Fruit fly (Drosophila melanogaster): ENCODE measurements around the gene CG13771.
A peak's percentile ranks its signal among the peaks of the same experiment; 100 is the strongest.

The CG13771 gene

dm6 chr2L:6683992-6684882, 20.8 kb upstream of the CG13771 start, which contains the start of gene Nhe3 (continued):
- TF ChIP-seq az2 (GFP tag; optimal IDR thresholded peaks at IDR 0.05) (peak; percentile 82), insv (GFP tag; optimal IDR thresholded peaks at IDR 0.05) (peak in 1 of 2 experiments; percentile 29), CG2116 (GFP tag; optimal IDR thresholded peaks at IDR 0.05) (peak; percentile 76), toy (GFP tag; IDR thresholded peaks at IDR 0.05) (peak; percentile 67; the same call in 1 of the 2 replicates), tap (tag; optimal IDR thresholded peaks at IDR 0.05) (no peak), psq (GFP tag; optimal IDR thresholded peaks at IDR 0.05) (peak; percentile 39), da (GFP tag; optimal IDR thresholded peaks at IDR 0.05) (no peak), bcd (GFP tag; optimal IDR thresholded peaks at IDR 0.05) (peak; percentile 79), CG14860 (GFP tag; IDR thresholded peaks at IDR 0.05; ENCODE audit: partially characterized antibody) (peak; percentile 52; the same call in 2 of the 3 replicates), CG6791 (GFP tag; IDR thresholded peaks at IDR 0.05; ENCODE audit: partially characterized antibody) (peak; percentile 65; the same call in 2 of the 3 replicates), CG9817 (tag; optimal IDR thresholded peaks at IDR 0.05) (peak; percentile 80), Optix (GFP tag; IDR thresholded peaks at IDR 0.05) (peak; percentile 56; the same call in 1 of the 3 replicates), al (GFP tag; IDR thresholded peaks at IDR 0.05) (peak; percentile 82), CG11247 (GFP tag; IDR thresholded peaks at IDR 0.05) (peak; percentile 80), hkb (optimal IDR thresholded peaks at IDR 0.05) (peak; percentile 34), hkb (GFP tag; IDR thresholded peaks at IDR 0.05) (peak; percentile 82), CG10654 (GFP tag; optimal IDR thresholded peaks at IDR 0.05) (peak; percentile 81), sd (tag; optimal IDR thresholded peaks at IDR 0.05) (peak; percentile 77), disco-r (GFP tag; optimal IDR thresholded peaks at IDR 0.05) (peak; percentile 63), E2f1 (GFP tag; IDR thresholded peaks at IDR 0.05) (peak; percentile 71), bbx (GFP tag; IDR thresholded peaks at IDR 0.05; ENCODE audit: partially characterized antibody) (peak; percentile 51; the same call in 1 of the 2 replicates), shn (GFP tag; optimal IDR thresholded peaks at IDR 0.05) (peak; percentile 78), BtbVII (GFP tag; optimal IDR thresholded peaks at IDR 0.05) (peak; percentile 48), CG6854 (GFP tag; optimal IDR thresholded peaks at IDR 0.05) (peak; percentile 30), grau (tag; optimal IDR thresholded peaks at IDR 0.05) (peak; percentile 78), Eip74EF (GFP tag; optimal IDR thresholded peaks at IDR 0.05) (peak in 1 of 2 experiments; percentile 49), Nf-YB (GFP tag; optimal IDR thresholded peaks at IDR 0.05) (peak; percentile 34), pum (GFP tag; optimal IDR thresholded peaks at IDR 0.05) (peak; percentile 78), eve (GFP tag; optimal IDR thresholded peaks at IDR 0.05) (no peak), gem (tag; optimal IDR thresholded peaks at IDR 0.05) (peak; percentile 87), CG11695 (GFP tag; IDR thresholded peaks at IDR 0.05) (peak; percentile 62; the same call in 1 of the 3 replicates), CG11398 (GFP tag; optimal IDR thresholded peaks at IDR 0.05) (peak; percentile 28), CG8281 (tag; optimal IDR thresholded peaks at IDR 0.05) (peak; percentile 38), Fer1 (GFP tag; optimal IDR thresholded peaks at IDR 0.05) (peak; percentile 78), danr (GFP tag; IDR thresholded peaks at IDR 0.05) (peak; percentile 46; the same call in 1 of the 2 replicates), zen (tag; optimal IDR thresholded peaks at IDR 0.05) (peak; percentile 68), CG14014 (GFP tag; IDR thresholded peaks at IDR 0.05) (peak; percentile 84), CG9932 (GFP tag; IDR thresholded peaks at IDR 0.05) (peak; percentile 93), hbn (GFP tag; IDR thresholded peaks at IDR 0.05; ENCODE audit: partially characterized antibody) (no peak; the same call in 1 of the 2 replicates), CG7271 (tag; optimal IDR thresholded peaks at IDR 0.05) (peak; percentile 28), sens (GFP tag) (peak; percentile 97), trh (GFP tag; optimal IDR thresholded peaks at IDR 0.05) (peak; percentile 71), usp (GFP tag; optimal IDR thresholded peaks at IDR 0.05) (no peak), Atf-2 (GFP tag; optimal IDR thresholded peaks at IDR 0.05) (peak; percentile 72), Tbp (GFP tag; optimal IDR thresholded peaks at IDR 0.05) (no peak), CG4424 (GFP tag; optimal IDR thresholded peaks at IDR 0.05) (peak; percentile 81), dpn (GFP tag; optimal IDR thresholded peaks at IDR 0.05) (peak; percentile 75 to 85), CG10321 (GFP tag; IDR thresholded peaks at IDR 0.05) (peak; percentile 40; the same call in 1 of the 2 replicates)
